Worm (Caenorhabditis elegans): ENCODE measurements around the gene R08F11.7.

- TF ChIP-seq W03F9.2 (tag; optimal IDR thresholded peaks at IDR 0.05) (no peak), dao-5 (tag; optimal IDR thresholded peaks at IDR 0.05) (no peak)
These were observed 22.4 kb downstream of the R08F11.7 start, which contains the start of gene scl-12 for ce11 chrV:3812291-3812690.
